Fruit fly (Drosophila melanogaster) whole organism, embryonic: ENCODE results near the gene ppk7.

ENCODE experiments used
- Adf1 ChIP-seq: fragments of 200-800 bp; sonication (Bioruptor generic); IDR thresholded peaks from 2 replicates; pipeline ENCODE4 v1.3.6; 2022; ENCODE audit warnings: missing biosample characterization, missing genetic modification characterization
- B-H1 ChIP-seq: fragments of 200-800 bp; sonication (Bioruptor generic); IDR thresholded peaks from 3 replicates; pipeline ENCODE4 v1.3.6; 2022; ENCODE audit warnings: missing biosample characterization, missing genetic modification characterization
- CG1024 ChIP-seq: fragments of 200-800 bp; sonication (Bioruptor generic); IDR thresholded peaks from 2 replicates; pipeline ENCODE4 v1.3.6; 2022; ENCODE audit warnings: missing biosample characterization, missing genetic modification characterization
- CG10366 ChIP-seq: fragments of 200-800 bp; sonication (Bioruptor generic); IDR thresholded peaks from 2 replicates; pipeline ENCODE4 v1.3.6; 2022; ENCODE audit warnings: missing biosample characterization, missing genetic modification characterization
- CG12071 ChIP-seq: fragments of 200-800 bp; sonication (Bioruptor generic); optimal IDR thresholded peaks from 3 replicates; lab custom pipeline; 2018; ENCODE audit warnings: missing biosample characterization, mild to moderate bottlenecking, missing genetic modification characterization
- CG13894 ChIP-seq: fragments of 200-800 bp; sonication (Bioruptor generic); optimal IDR thresholded peaks from 3 replicates; lab custom pipeline; 2018; ENCODE audit warnings: missing biosample characterization, mild to moderate bottlenecking, missing genetic modification characterization, moderate library complexity
- CG14441 ChIP-seq: fragments of 200-800 bp; sonication (Bioruptor generic); IDR thresholded peaks from 2 replicates; pipeline ENCODE4 v1.3.6; 2022; ENCODE audit warnings: missing biosample characterization, missing genetic modification characterization
- CG16863 ChIP-seq: fragments of 200-800 bp; sonication (Bioruptor generic); optimal IDR thresholded peaks from 3 replicates; lab custom pipeline; 2016; ENCODE audit warnings: missing biosample characterization, missing genetic modification characterization
- CG31365 ChIP-seq: fragments of 200-800 bp; sonication (Bioruptor generic); optimal IDR thresholded peaks from 2 replicates; lab custom pipeline; 2018; ENCODE audit warnings: missing biosample characterization, mild to moderate bottlenecking, missing genetic modification characterization
- CG32772 ChIP-seq: fragments of 200-800 bp; sonication (Bioruptor generic); IDR thresholded peaks from 2 replicates; pipeline ENCODE4 v1.3.6; 2022; ENCODE audit warnings: missing biosample characterization, missing genetic modification characterization
- CG33213 ChIP-seq: fragments of 200-800 bp; sonication (Bioruptor generic); optimal IDR thresholded peaks from 3 replicates; lab custom pipeline; 2016; ENCODE audit warnings: missing biosample characterization, missing genetic modification characterization
- CG34376 ChIP-seq: fragments of 200-800 bp; sonication (Bioruptor generic); optimal IDR thresholded peaks from 2 replicates; lab custom pipeline; 2018; ENCODE audit warnings: missing biosample characterization, mild to moderate bottlenecking, missing genetic modification characterization
- CG4328 ChIP-seq: fragments of 200-800 bp; sonication (Bioruptor generic); optimal IDR thresholded peaks from 3 replicates; lab custom pipeline; 2017; ENCODE audit warnings: missing biosample characterization, missing genetic modification reagents, missing genetic modification characterization
- CG4424 ChIP-seq: fragments of 200-800 bp; sonication (Bioruptor generic); optimal IDR thresholded peaks from 3 replicates; lab custom pipeline; 2016; ENCODE audit warnings: missing biosample characterization, missing genetic modification characterization
- CG5245 ChIP-seq: fragments of 200-800 bp; sonication (Bioruptor generic); optimal IDR thresholded peaks from 3 replicates; lab custom pipeline; 2016; ENCODE audit warnings: missing biosample characterization, missing genetic modification characterization
- CG5953 ChIP-seq: fragments of 200-800 bp; sonication (Bioruptor generic); IDR thresholded peaks from 2 replicates; pipeline ENCODE4 v1.3.6; 2022; ENCODE audit warnings: missing biosample characterization, missing genetic modification characterization
- CG6254 ChIP-seq: fragments of 200-800 bp; sonication (Bioruptor generic); optimal IDR thresholded peaks from 3 replicates; lab custom pipeline; 2017; ENCODE audit warnings: mild to moderate bottlenecking, missing biosample characterization, missing genetic modification reagents, missing genetic modification characterization
- CG7372 ChIP-seq: fragments of 200-800 bp; sonication (Bioruptor generic); IDR thresholded peaks from 2 replicates; pipeline ENCODE4 v1.3.6; 2022; ENCODE audit warnings: missing biosample characterization, missing genetic modification characterization
- CG8290 ChIP-seq, 3 experiments: fragments of 200-800 bp; sonication (Bioruptor generic); optimal IDR thresholded peaks; 2 replicates each; lab custom pipeline; 2016 to 2019; ENCODE audit warnings: missing biosample characterization in 3 of 3, missing genetic modification characterization in 3 of 3, mild to moderate bottlenecking in 2 of 3, moderate library complexity in 1 of 3
- CG9215 ChIP-seq: fragments of 200-800 bp; sonication (Bioruptor generic); IDR thresholded peaks from 2 replicates; pipeline ENCODE4 v1.3.6; 2022; ENCODE audit warnings: missing biosample characterization, missing genetic modification characterization
- CHES-1-like ChIP-seq: fragments of 200-800 bp; sonication (Bioruptor generic); optimal IDR thresholded peaks from 2 replicates; lab custom pipeline; 2016; ENCODE audit warnings: missing biosample characterization, missing genetic modification characterization
- CTCF ChIP-seq: fragments of 200-800 bp; sonication (Bioruptor generic); optimal IDR thresholded peaks from 2 replicates; lab custom pipeline; 2017; ENCODE audit warnings: missing biosample characterization, mild to moderate bottlenecking, missing genetic modification characterization, moderate library complexity
- Dek ChIP-seq: fragments of 200-800 bp; sonication (Bioruptor generic); optimal IDR thresholded peaks from 3 replicates; lab custom pipeline; 2019; ENCODE audit warnings: missing biosample characterization, mild to moderate bottlenecking, missing genetic modification characterization, moderate library complexity
- Dfd ChIP-seq, 2 experiments: fragments of >200 bp; optimal IDR thresholded peaks; 2 replicates each; lab custom pipeline; 2017; ENCODE audit warnings: missing biosample characterization in 2 of 2, missing genetic modification characterization in 2 of 2
- Ets65A ChIP-seq: fragments of 200-800 bp; sonication (Bioruptor generic); peaks from one replicate; lab custom pipeline; 2016; ENCODE audit warnings: missing biosample characterization, missing genetic modification characterization
- HLH54F ChIP-seq: fragments of 200-800 bp; sonication (Bioruptor generic); optimal IDR thresholded peaks from 3 replicates; lab custom pipeline; 2016; ENCODE audit warnings: missing biosample characterization, missing genetic modification characterization
- Hand ChIP-seq: fragments of 200-800 bp; sonication (Bioruptor generic); optimal IDR thresholded peaks from 2 replicates; lab custom pipeline; 2017; ENCODE audit warnings: mild to moderate bottlenecking, missing biosample characterization, missing genetic modification reagents, missing genetic modification characterization
- HmgD ChIP-seq: fragments of 200-800 bp; sonication (Bioruptor generic); optimal IDR thresholded peaks from 3 replicates; lab custom pipeline; 2016; ENCODE audit warnings: missing biosample characterization, missing genetic modification characterization
- Jarid2 ChIP-seq: fragments of 200-800 bp; sonication (Bioruptor generic); optimal IDR thresholded peaks from 3 replicates; lab custom pipeline; 2017; ENCODE audit warnings: mild to moderate bottlenecking, missing biosample characterization, missing genetic modification reagents, missing genetic modification characterization
- Med ChIP-seq: fragments of 200-800 bp; sonication (Bioruptor generic); peaks from one replicate; lab custom pipeline; 2016; ENCODE audit warnings: missing biosample characterization, missing genetic modification characterization, mild to moderate bottlenecking, inconsistent platforms, moderate library complexity
- NFAT ChIP-seq: fragments of 200-800 bp; sonication (Bioruptor generic); IDR thresholded peaks from 2 replicates; pipeline ENCODE4 v1.3.6; 2022; ENCODE audit warnings: missing biosample characterization, missing genetic modification characterization
- NfI ChIP-seq: fragments of 200-800 bp; sonication (Bioruptor generic); optimal IDR thresholded peaks from 3 replicates; lab custom pipeline; 2018; ENCODE audit warnings: missing biosample characterization, mild to moderate bottlenecking, missing genetic modification characterization, moderate library complexity
- Oli ChIP-seq: fragments of 200-800 bp; sonication (Bioruptor generic); optimal IDR thresholded peaks from 2 replicates; lab custom pipeline; 2018; ENCODE audit warnings: missing biosample characterization, mild to moderate bottlenecking, missing genetic modification characterization, moderate library complexity
- Optix ChIP-seq: fragments of 200-800 bp; sonication (Bioruptor generic); IDR thresholded peaks from 3 replicates; pipeline ENCODE4 v1.3.6; 2022; ENCODE audit warnings: missing biosample characterization, missing genetic modification characterization
- Rfx ChIP-seq: fragments of 200-800 bp; sonication (Bioruptor generic); IDR thresholded peaks from 2 replicates; pipeline ENCODE4 v1.3.6; 2022; ENCODE audit warnings: missing biosample characterization, missing genetic modification characterization
- Six4 ChIP-seq: fragments of 200-800 bp; sonication (Bioruptor generic); optimal IDR thresholded peaks from 2 replicates; lab custom pipeline; 2016; ENCODE audit warnings: missing biosample characterization, missing genetic modification characterization
- ara ChIP-seq: fragments of 200-800 bp; sonication (Bioruptor generic); IDR thresholded peaks from 2 replicates; pipeline ENCODE4 v1.3.6; 2022; ENCODE audit warnings: missing biosample characterization, missing genetic modification characterization
- bbx ChIP-seq: fragments of 200-800 bp; sonication (Bioruptor generic); IDR thresholded peaks from 2 replicates; pipeline ENCODE4 v1.3.6; 2022; ENCODE audit warnings: missing biosample characterization, missing genetic modification characterization; ENCODE audit not compliant: partially characterized antibody
- chn ChIP-seq: fragments of 200-800 bp; sonication (Bioruptor generic); optimal IDR thresholded peaks from 2 replicates; lab custom pipeline; 2016; ENCODE audit warnings: missing biosample characterization, missing genetic modification characterization
- ci ChIP-seq: fragments of 200-800 bp; sonication (Bioruptor generic); IDR thresholded peaks from 3 replicates; pipeline ENCODE4 v1.3.6; 2022; ENCODE audit warnings: missing biosample characterization, missing genetic modification characterization
- dpn ChIP-seq, 2 experiments: fragments of 200-800 bp; sonication (Bioruptor generic); optimal IDR thresholded peaks; 3 replicates each; lab custom pipeline; 2016; ENCODE audit warnings: missing biosample characterization in 2 of 2, missing genetic modification characterization in 2 of 2
- ems ChIP-seq: fragments of 200-800 bp; sonication (Bioruptor generic); optimal IDR thresholded peaks from 3 replicates; lab custom pipeline; 2016; ENCODE audit warnings: missing biosample characterization, missing genetic modification characterization
- gcm ChIP-seq: fragments of 200-800 bp; sonication (Bioruptor generic); optimal IDR thresholded peaks from 2 replicates; lab custom pipeline; 2019; ENCODE audit warnings: missing biosample characterization, mild to moderate bottlenecking, missing genetic modification characterization, moderate library complexity
- nerfin-2 ChIP-seq: fragments of 200-800 bp; sonication (Bioruptor generic); IDR thresholded peaks from 2 replicates; pipeline ENCODE4 v1.3.6; 2022; ENCODE audit warnings: missing biosample characterization, missing genetic modification characterization; ENCODE audit not compliant: partially characterized antibody
- nmo ChIP-seq: fragments of 200-800 bp; sonication (Bioruptor generic); optimal IDR thresholded peaks from 2 replicates; lab custom pipeline; 2018; ENCODE audit warnings: missing biosample characterization, mild to moderate bottlenecking, missing genetic modification characterization, moderate library complexity
- pita ChIP-seq: fragments of 200-800 bp; sonication (Bioruptor generic); optimal IDR thresholded peaks from 2 replicates; lab custom pipeline; 2017; ENCODE audit warnings: missing biosample characterization, mild to moderate bottlenecking, missing genetic modification characterization
- sna ChIP-seq: fragments of 200-800 bp; sonication (Bioruptor generic); IDR thresholded peaks from 2 replicates; pipeline ENCODE4 v1.3.6; 2022; ENCODE audit warnings: missing biosample characterization, missing genetic modification characterization; ENCODE audit not compliant: partially characterized antibody
- tap ChIP-seq: fragments of 200-800 bp; optimal IDR thresholded peaks from 3 replicates; lab custom pipeline; 2019; ENCODE audit warnings: missing biosample characterization, mild to moderate bottlenecking, missing genetic modification characterization, moderate library complexity
- usp ChIP-seq: fragments of >200 bp; optimal IDR thresholded peaks from 2 replicates; lab custom pipeline; 2017; ENCODE audit warnings: missing biosample characterization, missing genetic modification characterization
- zen2 ChIP-seq: fragments of 200-800 bp; sonication (Bioruptor generic); IDR thresholded peaks from 3 replicates; pipeline ENCODE4 v1.3.6; 2022; ENCODE audit warnings: missing biosample characterization, missing genetic modification characterization; ENCODE audit not compliant: partially characterized antibody

ppk7 gene

DNA sequence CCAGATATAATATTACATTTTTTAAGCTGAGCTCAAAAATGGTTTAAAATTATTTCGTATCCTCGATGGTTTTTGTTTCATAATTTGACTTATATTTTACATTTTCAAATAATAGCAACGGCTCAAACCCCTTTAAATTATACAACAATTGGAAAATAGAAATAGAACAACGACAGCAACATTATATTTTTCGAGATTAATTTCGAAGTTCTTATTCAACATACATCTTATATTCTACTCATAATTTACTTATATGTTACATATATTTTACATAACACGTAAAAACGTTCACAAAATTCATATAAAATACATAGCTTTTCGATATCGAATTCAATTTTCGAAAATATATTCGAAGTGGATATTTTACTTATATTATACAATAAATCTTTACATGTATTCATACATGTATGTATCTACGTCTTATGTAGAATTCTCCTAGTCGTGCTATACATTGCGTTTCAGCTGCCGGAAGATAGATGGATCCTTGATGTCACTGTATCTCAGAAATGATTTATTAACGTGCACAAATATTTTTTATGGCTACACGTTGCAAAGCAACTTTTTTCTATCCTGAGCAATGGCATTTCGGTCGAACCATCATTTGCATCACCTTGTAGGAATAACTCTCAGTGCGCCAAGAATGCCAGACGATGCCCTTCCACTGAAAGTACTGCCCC, 2.7 kb upstream of the ppk7 start (continued):
- TF ChIP-seq ci: peak; percentile 85; the same call in 2 of the 3 replicates
- peak; percentile 24 for TF ChIP-seq CG12071 (GFP tag; lab: Kevin White, UChicago)
- no peak for TF ChIP-seq HmgD (GFP tag; lab: Kevin White, UChicago)
- peak; percentile 82 for TF ChIP-seq Ets65A
- TF ChIP-seq CTCF (GFP tag; lab: Kevin White, UChicago): peak; percentile 94
- TF ChIP-seq nmo (GFP tag; lab: Kevin White, UChicago): peak; percentile 39
- peak; percentile 89 for TF ChIP-seq Med (GFP tag; lab: Kevin White, UChicago)
- no peak for TF ChIP-seq zen2
- peak; percentile 55; the same call in 1 of the 2 replicates for TF ChIP-seq CG1024 (GFP tag; lab: Robert Waterston, UW)
- no peak for TF ChIP-seq CG5953 (GFP tag; lab: Robert Waterston, UW)
- no peak for TF ChIP-seq HLH54F (GFP tag; lab: Kevin White, UChicago)
- TF ChIP-seq ems (GFP tag; lab: Kevin White, UChicago): no peak
- TF ChIP-seq CG34376 (GFP tag; lab: Kevin White, UChicago): no peak
- TF ChIP-seq Dek (tag; lab: Kevin White, UChicago): no peak
- TF ChIP-seq Hand (GFP tag; lab: Kevin White, UChicago): no peak
- peak; percentile 54 for TF ChIP-seq CG5245 (GFP tag; lab: Kevin White, UChicago)
- no peak for TF ChIP-seq gcm (GFP tag; lab: Kevin White, UChicago)
- TF ChIP-seq CG13894 (tag; lab: Kevin White, UChicago): no peak
- TF ChIP-seq CG31365 (tag; lab: Kevin White, UChicago): no peak
- TF ChIP-seq CG4328 (GFP tag; lab: Kevin White, UChicago): no peak
- TF ChIP-seq B-H1: no peak; the same call in 2 of the 3 replicates
- peak; percentile 18 to 31 for TF ChIP-seq dpn (GFP tag; optimal IDR thresholded peaks at IDR 0.05; lab: Kevin White, UChicago)
- TF ChIP-seq tap (tag; lab: Kevin White, UChicago): peak; percentile 33
- TF ChIP-seq Optix (GFP tag; lab: Robert Waterston, UW): 0 out of 3 replicates have a peak, but pooled peaks have one; percentile 40
- peak; percentile 67 for TF ChIP-seq Rfx
- TF ChIP-seq CG10366 (GFP tag; lab: Robert Waterston, UW): peak; percentile 10; the same call in 1 of the 2 replicates
- TF ChIP-seq Six4 (GFP tag; lab: Kevin White, UChicago): peak; percentile 50
- no peak for TF ChIP-seq usp (GFP tag; lab: Kevin White, UChicago)
- TF ChIP-seq CG9215 (GFP tag; lab: Robert Waterston, UW): no peak
- peak; percentile 25 for TF ChIP-seq Jarid2 (GFP tag; lab: Kevin White, UChicago)
- peak; percentile 33 for TF ChIP-seq CG6254
- no peak for TF ChIP-seq CG32772 (GFP tag; lab: Robert Waterston, UW)
- TF ChIP-seq ara: peak; percentile 26; the same call in 1 of the 2 replicates
- peak; percentile 74 for TF ChIP-seq NfI (GFP tag; lab: Kevin White, UChicago)
- no peak for TF ChIP-seq CHES-1-like
- no peak for TF ChIP-seq Adf1
- no peak for TF ChIP-seq CG16863 (GFP tag; lab: Kevin White, UChicago)
- TF ChIP-seq CG33213: peak; percentile 20
- no peak for TF ChIP-seq nerfin-2 (GFP tag; lab: Robert Waterston, UW)
- no peak for TF ChIP-seq CG7372 (GFP tag; lab: Robert Waterston, UW)
- peak; percentile 63 for TF ChIP-seq CG4424 (GFP tag; lab: Kevin White, UChicago)
- TF ChIP-seq sna (GFP tag; lab: Robert Waterston, UW): no peak
- peak; percentile 22; the same call in 1 of the 2 replicates for TF ChIP-seq bbx (GFP tag; lab: Robert Waterston, UW)
- TF ChIP-seq pita: peak; percentile 65
- peak; percentile 53; the same call in 1 of the 2 replicates for TF ChIP-seq NFAT
- TF ChIP-seq CG14441 (GFP tag; lab: Robert Waterston, UW): no peak
- peak; percentile 9 for TF ChIP-seq CG8290 (GFP tag; optimal IDR thresholded peaks at IDR 0.05; lab: Kevin White, UChicago)
- peak in 1 of 2 experiments; percentile 58 for TF ChIP-seq CG8290 (tag; optimal IDR thresholded peaks at IDR 0.05; lab: Kevin White, UChicago)
- no peak for TF ChIP-seq Dfd (GFP tag; optimal IDR thresholded peaks at IDR 0.05; lab: Kevin White, UChicago)
- peak; percentile 22 for TF ChIP-seq Oli (tag; lab: Kevin White, UChicago)
- TF ChIP-seq chn (GFP tag; lab: Kevin White, UChicago): no peak
